Worm (Caenorhabditis elegans) whole organism, midembryonic: ENCODE results near the gene ucr-2.2.

Experiments
- T22C8.4 ChIP-seq: fragments of 200-800 bp; sonication (Bioruptor generic); IDR thresholded peaks from 2 replicates; pipeline ENCODE4 v1.3.6; 2022; ENCODE audit warnings: missing genetic modification characterization, missing compliant biosample characterization
- cog-1 ChIP-seq: sonication (generic microtip); optimal IDR thresholded peaks from 2 replicates; lab custom pipeline; 2016; ENCODE audit warnings: missing genetic modification characterization, missing compliant biosample characterization
- flt-1 ChIP-seq: fragments of 200-800 bp; sonication (Bioruptor generic); IDR thresholded peaks from 2 replicates; pipeline ENCODE4 v1.3.6; 2022; ENCODE audit warnings: missing genetic modification characterization, missing compliant biosample characterization
- klf-2 ChIP-seq: fragments of 200-800 bp; sonication (Bioruptor generic); conservative IDR thresholded peaks from 2 replicates; pipeline ENCODE4 v1.3.6; 2022; ENCODE audit warnings: missing genetic modification reagents, missing genetic modification characterization, missing compliant biosample characterization
- med-1 ChIP-seq: sonication (generic microtip); optimal IDR thresholded peaks from 2 replicates; lab custom pipeline; 2017; ENCODE audit warnings: missing genetic modification characterization, mild to moderate bottlenecking, missing compliant biosample characterization, antibody characterized with exemption, missing genetic modification reagents; ENCODE audit not compliant: insufficient read depth
- ref-1 ChIP-seq: fragments of 200-800 bp; sonication (Bioruptor generic); conservative IDR thresholded peaks from 2 replicates; pipeline ENCODE4 v1.3.6; 2022; ENCODE audit warnings: missing genetic modification reagents, missing genetic modification characterization, missing compliant biosample characterization
- tab-1 ChIP-seq: fragments of 200-800 bp; sonication (Bioruptor generic); IDR thresholded peaks from 2 replicates; pipeline ENCODE4 v1.3.6; 2022; ENCODE audit warnings: missing genetic modification characterization, missing compliant biosample characterization
- ztf-23 ChIP-seq: fragments of 200-800 bp; sonication (Bioruptor generic); IDR thresholded peaks from 2 replicates; pipeline ENCODE4 v1.3.6; 2022; ENCODE audit warnings: missing genetic modification reagents, missing genetic modification characterization, missing compliant biosample characterization
- ztf-29 ChIP-seq: fragments of 200-800 bp; sonication (Bioruptor generic); IDR thresholded peaks from 2 replicates; pipeline ENCODE4 v1.3.6; 2022; ENCODE audit warnings: missing genetic modification reagents, missing genetic modification characterization, missing compliant biosample characterization

The ucr-2.2 gene

ce11 chrX:15147640-15148039 lies 26.1 kb upstream of the ucr-2.2 start, which contains the start of gene unc-7:
Gene unc-7, minus strand, starts transcription at chrX:15147740.
- TF ChIP-seq ref-1 (no peak), cog-1 (no peak), tab-1 (no peak), ztf-29 (no peak), med-1 (GFP tag; lab: Kevin White, UChicago) (no peak), klf-2 (no peak), ztf-23 (GFP tag; lab: Robert Waterston, UW) (no peak), T22C8.4 (GFP tag; lab: Robert Waterston, UW) (no peak), flt-1 (no peak)

- no peak for TF ChIP-seq tab-1
- no peak for TF ChIP-seq ref-1
- TF ChIP-seq klf-2 = no peak
- TF ChIP-seq ztf-23 (GFP tag; lab: Robert Waterston, UW) = no peak
- TF ChIP-seq cog-1 = no peak
- no peak for TF ChIP-seq ztf-29
- TF ChIP-seq T22C8.4 (GFP tag; lab: Robert Waterston, UW) = no peak
- no peak for TF ChIP-seq med-1 (GFP tag; lab: Kevin White, UChicago)
- no peak for TF ChIP-seq flt-1
Measured at ce11 chrX:15148389-15148788, 25.3 kb upstream of the ucr-2.2 start.

- TF ChIP-seq ztf-23 (GFP tag; lab: Robert Waterston, UW) (no peak), klf-2 (0 out of 2 replicates have a peak, but pooled peaks have one; percentile 27)
Measured at ce11 chrX:15148831-15149230, 24.9 kb upstream of the ucr-2.2 start.

- TF ChIP-seq ztf-23 (GFP tag; lab: Robert Waterston, UW) (no peak), T22C8.4 (GFP tag; lab: Robert Waterston, UW) (no peak), tab-1 (no peak), med-1 (GFP tag; lab: Kevin White, UChicago) (no peak), flt-1 (no peak), ztf-29 (no peak), klf-2 (no peak), ref-1 (no peak), cog-1 (no peak)
Measured at ce11 chrX:15155054-15155453, 18.6 kb upstream of the ucr-2.2 start.

ce11 chrX:15157854-15158253 lies 15.8 kb upstream of the ucr-2.2 start:
- TF ChIP-seq ref-1 (no peak), cog-1 (no peak), klf-2 (no peak), ztf-29 (no peak), ztf-23 (GFP tag; lab: Robert Waterston, UW) (no peak), T22C8.4 (GFP tag; lab: Robert Waterston, UW) (no peak), med-1 (GFP tag; lab: Kevin White, UChicago) (no peak), tab-1 (no peak), flt-1 (no peak)

ce11 chrX:15158699-15159312 lies 14.9 kb upstream of the ucr-2.2 start, which contains the start of gene C11G10.1:
Gene C11G10.1, minus strand, starts transcription at chrX:15158749.
- TF ChIP-seq med-1 (GFP tag; lab: Kevin White, UChicago) = no peak
- TF ChIP-seq klf-2 = no peak
- TF ChIP-seq ztf-29 = no peak
- TF ChIP-seq ref-1 = no peak
- no peak for TF ChIP-seq flt-1
- no peak for TF ChIP-seq ztf-23 (GFP tag; lab: Robert Waterston, UW)
- TF ChIP-seq tab-1 = no peak
- TF ChIP-seq cog-1 = no peak
- no peak for TF ChIP-seq T22C8.4 (GFP tag; lab: Robert Waterston, UW)

ce11 chrX:15159362-15159761 lies 14.3 kb upstream of the ucr-2.2 start:
- TF ChIP-seq ref-1 = no peak
- no peak for TF ChIP-seq ztf-23 (GFP tag; lab: Robert Waterston, UW)
- no peak for TF ChIP-seq tab-1
- TF ChIP-seq klf-2 = no peak
- no peak for TF ChIP-seq ztf-29
- TF ChIP-seq cog-1 = no peak

ce11 chrX:15160923-15161322 lies 12.8 kb upstream of the ucr-2.2 start:
- TF ChIP-seq tab-1 = no peak
- TF ChIP-seq med-1 (GFP tag; lab: Kevin White, UChicago) = no peak
- TF ChIP-seq ztf-29 = no peak
- TF ChIP-seq cog-1 = no peak
- no peak for TF ChIP-seq T22C8.4 (GFP tag; lab: Robert Waterston, UW)
- TF ChIP-seq ztf-23 (GFP tag; lab: Robert Waterston, UW) = no peak
- no peak for TF ChIP-seq ref-1
- no peak for TF ChIP-seq klf-2
- no peak for TF ChIP-seq flt-1

ce11 chrX:15163118-15163517 lies 10.6 kb upstream of the ucr-2.2 start:
- TF ChIP-seq flt-1 = no peak
- TF ChIP-seq ztf-29 = no peak
- TF ChIP-seq cog-1 = no peak
- TF ChIP-seq tab-1 = no peak
- no peak for TF ChIP-seq klf-2
- TF ChIP-seq ref-1 = no peak
- TF ChIP-seq ztf-23 (GFP tag; lab: Robert Waterston, UW) = no peak
- TF ChIP-seq med-1 (GFP tag; lab: Kevin White, UChicago) = no peak
- TF ChIP-seq T22C8.4 (GFP tag; lab: Robert Waterston, UW) = no peak

- TF ChIP-seq tab-1 (no peak), med-1 (GFP tag; lab: Kevin White, UChicago) (no peak), ztf-29 (no peak), ztf-23 (GFP tag; lab: Robert Waterston, UW) (no peak), ref-1 (no peak), T22C8.4 (GFP tag; lab: Robert Waterston, UW) (no peak)
Measured at ce11 chrX:15164108-15164507, 9.6 kb upstream of the ucr-2.2 start, which contains the start of gene T10B10.9. Gene T10B10.9, plus strand, starts transcription at chrX:15164408.

- TF ChIP-seq ztf-23 (GFP tag; lab: Robert Waterston, UW) = no peak
- no peak for TF ChIP-seq tab-1
- no peak for TF ChIP-seq ref-1
- no peak for TF ChIP-seq cog-1
- TF ChIP-seq ztf-29 = no peak
- TF ChIP-seq flt-1 = no peak
- TF ChIP-seq med-1 (GFP tag; lab: Kevin White, UChicago) = no peak
- TF ChIP-seq klf-2 = no peak
- no peak for TF ChIP-seq T22C8.4 (GFP tag; lab: Robert Waterston, UW)
Measured at ce11 chrX:15166122-15166521, 7.6 kb upstream of the ucr-2.2 start, which contains the start of gene T10B10.8. Gene T10B10.8, minus strand, starts transcription at chrX:15166222.
